Worm (Caenorhabditis elegans): ENCODE measurements around the gene unc-58.
A peak's percentile ranks its signal among the peaks of the same experiment; 100 is the strongest.

Gene unc-58

ce11 chrX:10084050-10084672 lies 48.8 kb downstream of the unc-58 start, which contains the start of gene W07E11.1 (continued):
- no peak for TF ChIP-seq fkh-2 (tag; optimal IDR thresholded peaks at IDR 0.05)

ce11 chrX:10083272-10083671 lies 49.7 kb downstream of the unc-58 start:
- no peak for TF ChIP-seq sea-2 (GFP tag; optimal IDR thresholded peaks at IDR 0.05)
- no peak for TF ChIP-seq aly-2 (tag; optimal IDR thresholded peaks at IDR 0.05)
- no peak for TF ChIP-seq elt-1 (tag; optimal IDR thresholded peaks at IDR 0.05)
- TF ChIP-seq fkh-2 (tag; optimal IDR thresholded peaks at IDR 0.05) = no peak
- TF ChIP-seq eor-1 (tag; optimal IDR thresholded peaks at IDR 0.05) = no peak
- TF ChIP-seq nfya-1 (tag; optimal IDR thresholded peaks at IDR 0.05; ENCODE audit: insufficient read depth) = no peak
- TF ChIP-seq nhr-23 (tag; optimal IDR thresholded peaks at IDR 0.05) = no peak
- no peak for TF ChIP-seq pqm-1 (tag; optimal IDR thresholded peaks at IDR 0.05)
- TF ChIP-seq mdl-1 (tag; optimal IDR thresholded peaks at IDR 0.05) = no peak
- TF ChIP-seq nhr-43 (tag; optimal IDR thresholded peaks at IDR 0.05; ENCODE audit: poor library complexity, severe bottlenecking) = no peak
- TF ChIP-seq tbx-2 (tag; optimal IDR thresholded peaks at IDR 0.05) = no peak
- TF ChIP-seq nhr-67 (tag; optimal IDR thresholded peaks at IDR 0.05) = no peak
- TF ChIP-seq nhr-77 (tag; optimal IDR thresholded peaks at IDR 0.05) = no peak
- no peak for TF ChIP-seq lsy-12 (tag; optimal IDR thresholded peaks at IDR 0.05)

- TF ChIP-seq nfya-1 (tag; optimal IDR thresholded peaks at IDR 0.05; ENCODE audit: insufficient read depth) = no peak
- no peak for TF ChIP-seq unc-39 (tag; optimal IDR thresholded peaks at IDR 0.05)
- TF ChIP-seq mdl-1 (tag; optimal IDR thresholded peaks at IDR 0.05) = no peak
- peak; percentile 43 for TF ChIP-seq elt-1 (tag; optimal IDR thresholded peaks at IDR 0.05)
- no peak for TF ChIP-seq nhr-23 (tag; optimal IDR thresholded peaks at IDR 0.05)
- TF ChIP-seq pqm-1 (tag; optimal IDR thresholded peaks at IDR 0.05) = no peak
- no peak for TF ChIP-seq nhr-76 (tag; optimal IDR thresholded peaks at IDR 0.05)
Observed at ce11 chrX:10081077-10081476, 51.9 kb downstream of the unc-58 start.

- TF ChIP-seq nfya-1 (tag; optimal IDR thresholded peaks at IDR 0.05; ENCODE audit: insufficient read depth) = peak; percentile 33
- no peak for TF ChIP-seq fos-1 (tag; optimal IDR thresholded peaks at IDR 0.05)
- TF ChIP-seq lin-39 (tag; optimal IDR thresholded peaks at IDR 0.05) = peak; percentile 40
Observed at ce11 chrX:10079230-10079629, 53.8 kb downstream of the unc-58 start.

- TF ChIP-seq ceh-28 (tag; optimal IDR thresholded peaks at IDR 0.05) (peak; percentile 62), egl-27 (tag; optimal IDR thresholded peaks at IDR 0.05) (no peak)
Observed at ce11 chrX:10078637-10079036, 54.3 kb downstream of the unc-58 start.

ce11 chrX:10078089-10078488 lies 54.9 kb downstream of the unc-58 start:
- TF ChIP-seq fkh-10 (GFP tag; optimal IDR thresholded peaks at IDR 0.05) = no peak
- TF ChIP-seq egl-27 (tag; optimal IDR thresholded peaks at IDR 0.05) = no peak
- no peak for TF ChIP-seq lin-15B (tag; optimal IDR thresholded peaks at IDR 0.05)
- TF ChIP-seq R02D3.7 (tag; optimal IDR thresholded peaks at IDR 0.05) = no peak
- no peak for TF ChIP-seq pha-4 (tag; optimal IDR thresholded peaks at IDR 0.05)
- no peak for TF ChIP-seq ZK546.5 (tag; optimal IDR thresholded peaks at IDR 0.05)
- no peak for TF ChIP-seq nhr-12 (tag; optimal IDR thresholded peaks at IDR 0.05)
- no peak for TF ChIP-seq nhr-28 (tag; optimal IDR thresholded peaks at IDR 0.05)
- no peak for TF ChIP-seq snpc-4 (tag; optimal IDR thresholded peaks at IDR 0.05)
- TF ChIP-seq mml-1 (tag; optimal IDR thresholded peaks at IDR 0.05) = no peak
- TF ChIP-seq nhr-237 (tag; optimal IDR thresholded peaks at IDR 0.05) = no peak
- no peak for TF ChIP-seq sea-2 (GFP tag; optimal IDR thresholded peaks at IDR 0.05)

ce11 chrX:10077297-10077696 lies 55.7 kb downstream of the unc-58 start, which contains the start of gene col-176:
Gene col-176, plus strand, starts transcription at chrX:10077597.
- TF ChIP-seq nhr-23 (tag; optimal IDR thresholded peaks at IDR 0.05) = peak; percentile 58
- no peak for TF ChIP-seq fos-1 (tag; optimal IDR thresholded peaks at IDR 0.05)
- TF ChIP-seq nhr-28 (tag; optimal IDR thresholded peaks at IDR 0.05) = no peak
